Fruit fly (Drosophila melanogaster): ENCODE results near the gene GAA1.

The GAA1 gene

DNA sequence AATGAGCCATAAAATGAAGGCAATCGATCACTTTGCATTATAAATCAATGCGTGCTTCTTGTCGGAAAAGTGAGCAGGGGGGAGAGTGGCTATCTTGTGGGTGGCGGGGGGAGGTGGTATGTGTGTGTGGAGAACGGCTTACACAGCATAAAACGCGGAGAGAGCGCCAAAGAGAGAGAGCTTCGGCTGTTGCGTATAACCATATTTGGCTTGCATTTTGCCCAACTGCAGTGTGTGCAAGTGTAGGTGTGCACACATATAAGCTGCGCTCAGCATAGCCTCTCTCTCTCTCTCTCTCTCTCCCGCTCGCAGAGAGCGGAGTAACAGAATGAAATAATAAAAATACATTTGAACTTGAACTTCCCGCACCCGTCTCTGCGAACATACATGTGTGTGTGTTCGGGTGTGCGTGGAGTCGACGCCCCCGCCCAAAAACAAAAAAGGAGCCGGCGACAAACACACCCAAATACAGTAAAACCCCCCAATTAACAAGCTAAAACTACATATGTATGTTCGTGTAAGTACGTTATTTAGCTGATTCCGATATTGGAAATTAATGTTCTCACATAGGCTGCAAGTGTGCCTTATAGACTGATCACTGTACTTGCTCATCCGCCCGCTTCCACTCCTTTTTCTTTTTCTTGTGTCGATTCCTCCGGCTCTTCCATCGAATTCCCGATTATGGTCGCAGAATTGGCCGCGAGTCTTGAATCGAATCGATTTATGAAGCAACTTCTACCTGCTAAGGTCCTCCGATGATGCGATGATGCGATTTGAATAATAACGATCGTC, 13.8 kb upstream of the GAA1 start (continued):
- TF ChIP-seq CG11294 (GFP tag; IDR thresholded peaks at IDR 0.05) (0 out of 2 replicates have a peak, but pooled peaks have one; percentile 12), CG32006 (GFP tag; optimal IDR thresholded peaks at IDR 0.05) (peak; percentile 69), esn (GFP tag; optimal IDR thresholded peaks at IDR 0.05) (peak; percentile 90), CG31627 (GFP tag; optimal IDR thresholded peaks at IDR 0.05) (peak; percentile 90), CG10631 (GFP tag; optimal IDR thresholded peaks at IDR 0.05) (peak; percentile 83), topi (GFP tag; optimal IDR thresholded peaks at IDR 0.05) (peak; percentile 91), CG4318 (GFP tag; optimal IDR thresholded peaks at IDR 0.05) (no peak), Blimp-1 (GFP tag; optimal IDR thresholded peaks at IDR 0.05) (no peak), CG8632 (GFP tag; optimal IDR thresholded peaks at IDR 0.05) (peak; percentile 77), CG6163 (GFP tag; IDR thresholded peaks at IDR 0.05) (peak; percentile 89), Eip75B (GFP tag; optimal IDR thresholded peaks at IDR 0.05) (peak; percentile 89), dsx (GFP tag; optimal IDR thresholded peaks at IDR 0.05; ENCODE audit: poor library complexity, severe bottlenecking) (peak; percentile 82), fd59A (GFP tag; optimal IDR thresholded peaks at IDR 0.05) (peak; percentile 75), CG6276 (GFP tag; optimal IDR thresholded peaks at IDR 0.05) (no peak), Sox15 (GFP tag; optimal IDR thresholded peaks at IDR 0.05) (peak; percentile 68), fd85E (GFP tag; optimal IDR thresholded peaks at IDR 0.05) (peak; percentile 34), vri (GFP tag; optimal IDR thresholded peaks at IDR 0.05) (peak; percentile 83), CG11902 (GFP tag; optimal IDR thresholded peaks at IDR 0.05) (peak; percentile 78), CG8119 (GFP tag; IDR thresholded peaks at IDR 0.05) (peak; percentile 67; the same call in 2 of the 3 replicates), lz (GFP tag; optimal IDR thresholded peaks at IDR 0.05) (peak; percentile 91), CG1621 (tag; optimal IDR thresholded peaks at IDR 0.05) (peak; percentile 83), CG8319 (GFP tag; optimal IDR thresholded peaks at IDR 0.05) (peak; percentile 66), CG15336 (GFP tag; IDR thresholded peaks at IDR 0.05) (peak; percentile 51; the same call in 1 of the 2 replicates), dac (GFP tag; optimal IDR thresholded peaks at IDR 0.05) (no peak), Met (GFP tag; optimal IDR thresholded peaks at IDR 0.05) (peak; percentile 93), net (GFP tag; optimal IDR thresholded peaks at IDR 0.05) (peak; percentile 81), CG9139 (GFP tag; optimal IDR thresholded peaks at IDR 0.05) (peak; percentile 60), cyc (GFP tag; optimal IDR thresholded peaks at IDR 0.05) (peak; percentile 90), CG3032 (tag; optimal IDR thresholded peaks at IDR 0.05) (peak; percentile 73)

DNA sequence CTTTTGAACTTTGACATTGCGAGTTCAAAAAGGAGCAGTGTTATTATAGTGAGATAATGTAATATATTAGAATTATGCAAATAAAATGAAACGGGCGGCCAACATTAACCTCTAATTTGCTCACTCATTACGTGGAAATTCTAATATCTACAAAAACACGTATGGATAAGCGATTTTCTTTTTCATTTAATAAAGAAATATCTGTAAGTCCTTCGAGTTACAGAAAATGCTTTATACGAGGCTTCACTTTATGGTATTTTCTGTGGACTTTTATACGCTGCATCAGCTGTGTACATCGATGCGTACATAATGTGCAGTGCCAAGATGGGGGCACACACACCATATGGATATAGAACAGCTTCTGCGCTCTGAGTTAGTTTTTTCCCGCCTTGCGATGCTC, 12.8 kb upstream of the GAA1 start:
- TF ChIP-seq pdm3 (GFP tag; optimal IDR thresholded peaks at IDR 0.05) = peak; percentile 21
- no peak for TF ChIP-seq spab (GFP tag; optimal IDR thresholded peaks at IDR 0.05)
- no peak for TF ChIP-seq CG10631 (GFP tag; optimal IDR thresholded peaks at IDR 0.05)
- no peak for TF ChIP-seq vri (GFP tag; optimal IDR thresholded peaks at IDR 0.05)
- TF ChIP-seq Ets21C (GFP tag; optimal IDR thresholded peaks at IDR 0.05) = no peak
- TF ChIP-seq Eip75B (GFP tag; optimal IDR thresholded peaks at IDR 0.05) = no peak
- TF ChIP-seq Hr4 (GFP tag; optimal IDR thresholded peaks at IDR 0.05) = no peak
- TF ChIP-seq Met (GFP tag; optimal IDR thresholded peaks at IDR 0.05) = peak; percentile 14
- TF ChIP-seq CG10669 (GFP tag; optimal IDR thresholded peaks at IDR 0.05) = peak; percentile 8
- TF ChIP-seq ss (GFP tag; optimal IDR thresholded peaks at IDR 0.05) = peak in 1 of 2 experiments; percentile 23
- TF ChIP-seq Ets96B (tag; optimal IDR thresholded peaks at IDR 0.05) = peak; percentile 24
- TF ChIP-seq CG15336 (GFP tag; IDR thresholded peaks at IDR 0.05) = no peak
- peak; percentile 51 for TF ChIP-seq Eip78C (GFP tag)
- no peak for TF ChIP-seq CG6163 (GFP tag; IDR thresholded peaks at IDR 0.05)

DNA sequence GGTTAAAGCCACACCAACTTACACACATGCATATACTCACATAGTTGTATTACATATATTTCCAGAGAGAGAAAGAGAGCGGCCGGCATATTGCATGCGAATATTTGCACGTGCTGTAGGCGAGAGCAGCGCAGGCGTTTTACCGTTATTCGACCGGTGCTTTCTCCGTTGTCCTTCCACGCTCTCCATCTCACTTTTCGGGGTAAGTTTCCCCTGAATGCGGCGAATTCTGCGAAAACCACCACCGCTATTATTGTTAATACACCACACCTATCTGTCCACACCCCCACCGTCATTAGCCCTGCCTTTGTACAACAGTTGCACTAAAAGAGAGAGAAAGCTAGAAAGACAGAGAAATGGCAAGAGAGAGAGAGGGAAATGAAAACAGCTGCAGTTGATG, 12.4 kb upstream of the GAA1 start:
- no peak for TF ChIP-seq CG1621 (tag; optimal IDR thresholded peaks at IDR 0.05)
- TF ChIP-seq dsx (GFP tag; optimal IDR thresholded peaks at IDR 0.05; ENCODE audit: poor library complexity, severe bottlenecking) = no peak
- TF ChIP-seq pdm3 (GFP tag; optimal IDR thresholded peaks at IDR 0.05) = no peak
- TF ChIP-seq Eip93F (GFP tag; optimal IDR thresholded peaks at IDR 0.05) = no peak
- no peak for TF ChIP-seq CG7368 (GFP tag; optimal IDR thresholded peaks at IDR 0.05)
- TF ChIP-seq fd59A (GFP tag; optimal IDR thresholded peaks at IDR 0.05) = no peak
- no peak for TF ChIP-seq CG11902 (GFP tag; optimal IDR thresholded peaks at IDR 0.05)
- TF ChIP-seq Ets96B (tag; optimal IDR thresholded peaks at IDR 0.05) = no peak
- no peak for TF ChIP-seq CG10631 (GFP tag; optimal IDR thresholded peaks at IDR 0.05)
- TF ChIP-seq dac (GFP tag; optimal IDR thresholded peaks at IDR 0.05) = no peak
- TF ChIP-seq CG6276 (GFP tag; optimal IDR thresholded peaks at IDR 0.05) = no peak
- TF ChIP-seq Eip78C (GFP tag) = no peak
- no peak for TF ChIP-seq Lpt (GFP tag; optimal IDR thresholded peaks at IDR 0.05)
- no peak for TF ChIP-seq net (GFP tag; optimal IDR thresholded peaks at IDR 0.05)
